Fruit fly (Drosophila melanogaster): ENCODE measurements around the gene CG14563.
A peak's percentile ranks its signal among the peaks of the same experiment; 100 is the strongest.

CG14563 gene

dm6 chr3L:21808003-21808530 is 34.1 kb downstream of the CG14563 start (continued):
- TF ChIP-seq CG34376 (GFP tag; optimal IDR thresholded peaks at IDR 0.05): no peak
- TF ChIP-seq Rfx (GFP tag; IDR thresholded peaks at IDR 0.05): peak; percentile 69; the same call in 1 of the 2 replicates
- TF ChIP-seq pb (GFP tag; optimal IDR thresholded peaks at IDR 0.05): no peak
- peak; percentile 23 for TF ChIP-seq Atf3 (GFP tag; optimal IDR thresholded peaks at IDR 0.05)
- no peak for TF ChIP-seq sd (tag; optimal IDR thresholded peaks at IDR 0.05)
- no peak for TF ChIP-seq bab2 (GFP tag; optimal IDR thresholded peaks at IDR 0.05)
- peak; percentile 56 for TF ChIP-seq Sox100B (GFP tag; optimal IDR thresholded peaks at IDR 0.05)
- TF ChIP-seq CG1529 (GFP tag; optimal IDR thresholded peaks at IDR 0.05): peak; percentile 22
- TF ChIP-seq Med (GFP tag): peak; percentile 83
- peak; percentile 52; the same call in 1 of the 2 replicates for TF ChIP-seq Awh (GFP tag; IDR thresholded peaks at IDR 0.05)
- TF ChIP-seq fu2 (GFP tag; optimal IDR thresholded peaks at IDR 0.05): no peak
- peak; percentile 71 for TF ChIP-seq oc (tag; optimal IDR thresholded peaks at IDR 0.05)
- no peak for TF ChIP-seq TFAM (GFP tag; optimal IDR thresholded peaks at IDR 0.05)
- TF ChIP-seq gt (GFP tag; IDR thresholded peaks at IDR 0.05): no peak
- no peak; the same call in 1 of the 2 replicates for TF ChIP-seq Ptx1 (GFP tag; IDR thresholded peaks at IDR 0.05)
- TF ChIP-seq Opbp (GFP tag; IDR thresholded peaks at IDR 0.05; ENCODE audit: partially characterized antibody): no peak
- TF ChIP-seq GATAe (GFP tag; conservative IDR thresholded peaks at IDR 0.05): no peak
- no peak for TF ChIP-seq MESR4 (GFP tag; optimal IDR thresholded peaks at IDR 0.05)
- TF ChIP-seq cato (GFP tag; optimal IDR thresholded peaks at IDR 0.05; ENCODE audit: borderline replicate concordance): peak; percentile 3
- TF ChIP-seq Antp (GFP tag; optimal IDR thresholded peaks at IDR 0.05): no peak
- peak; percentile 85 for TF ChIP-seq CG2712 (tag; optimal IDR thresholded peaks at IDR 0.05)
- no peak for TF ChIP-seq br (optimal IDR thresholded peaks at IDR 0.05)
- no peak for TF ChIP-seq CG8089 (GFP tag; optimal IDR thresholded peaks at IDR 0.05)
- peak; percentile 87 for TF ChIP-seq gem (tag; optimal IDR thresholded peaks at IDR 0.05)
- no peak for TF ChIP-seq CG17568 (GFP tag; optimal IDR thresholded peaks at IDR 0.05)
- TF ChIP-seq CG2129 (GFP tag; IDR thresholded peaks at IDR 0.05; ENCODE audit: partially characterized antibody): no peak
- no peak for TF ChIP-seq ems (GFP tag; optimal IDR thresholded peaks at IDR 0.05)
- TF ChIP-seq CG2116 (GFP tag; optimal IDR thresholded peaks at IDR 0.05): peak; percentile 28
- TF ChIP-seq tin (GFP tag; optimal IDR thresholded peaks at IDR 0.05): peak; percentile 62
- TF ChIP-seq trh (GFP tag; optimal IDR thresholded peaks at IDR 0.05): peak; percentile 12
- TF ChIP-seq Hmx (GFP tag; optimal IDR thresholded peaks at IDR 0.05): no peak
- TF ChIP-seq CG5245 (GFP tag; optimal IDR thresholded peaks at IDR 0.05): peak; percentile 15
- TF ChIP-seq bsh (GFP tag; optimal IDR thresholded peaks at IDR 0.05): peak; percentile 50 to 86
- no peak for TF ChIP-seq Dip3 (GFP tag; optimal IDR thresholded peaks at IDR 0.05)
- TF ChIP-seq Sox102F (GFP tag; optimal IDR thresholded peaks at IDR 0.05): peak; percentile 77
- no peak for TF ChIP-seq Usf (GFP tag; optimal IDR thresholded peaks at IDR 0.05)
- TF ChIP-seq Nf-YC (tag; optimal IDR thresholded peaks at IDR 0.05): peak; percentile 97
- peak; percentile 54; the same call in 1 of the 2 replicates for TF ChIP-seq H2.0 (GFP tag; IDR thresholded peaks at IDR 0.05)
- no peak for TF ChIP-seq HLHmδ (GFP tag; optimal IDR thresholded peaks at IDR 0.05)
- TF ChIP-seq chn (GFP tag; optimal IDR thresholded peaks at IDR 0.05): peak; percentile 19
- no peak for TF ChIP-seq CrebB (tag; optimal IDR thresholded peaks at IDR 0.05)
- TF ChIP-seq tup (GFP tag; optimal IDR thresholded peaks at IDR 0.05): no peak
- peak; percentile 60 for TF ChIP-seq CG9932 (GFP tag; IDR thresholded peaks at IDR 0.05)
- no peak for TF ChIP-seq CG7786 (GFP tag; optimal IDR thresholded peaks at IDR 0.05)
- TF ChIP-seq Sin3A (optimal IDR thresholded peaks at IDR 0.05): no peak
- TF ChIP-seq esg (GFP tag; conservative IDR thresholded peaks at IDR 0.05): peak; percentile 65
- TF ChIP-seq CG4424 (GFP tag; optimal IDR thresholded peaks at IDR 0.05): peak; percentile 62
- TF ChIP-seq nerfin-2 (GFP tag; IDR thresholded peaks at IDR 0.05; ENCODE audit: partially characterized antibody): no peak
- TF ChIP-seq CTCF (GFP tag; optimal IDR thresholded peaks at IDR 0.05): no peak
- 0 out of 3 replicates have a peak, but pooled peaks have one; percentile 38 for TF ChIP-seq ase (GFP tag; IDR thresholded peaks at IDR 0.05)
- no peak for TF ChIP-seq sc (optimal IDR thresholded peaks at IDR 0.05)
- peak; percentile 44 for TF ChIP-seq sc (GFP tag; optimal IDR thresholded peaks at IDR 0.05)

All from whole organism, embryonic.